Fruit fly (Drosophila melanogaster) whole organism, embryonic: Measurements from ENCODE around the gene lab.

ENCODE experiments used
- CG11093 ChIP-seq: fragments of 200-800 bp; sonication (Bioruptor generic); IDR thresholded peaks from 3 replicates; pipeline ENCODE4 v1.3.6; 2022; ENCODE audit warnings: missing biosample characterization, missing genetic modification characterization
- CG11696 ChIP-seq: fragments of 200-800 bp; sonication (Bioruptor generic); IDR thresholded peaks from 2 replicates; pipeline ENCODE4 v1.3.6; 2022; ENCODE audit warnings: missing biosample characterization, missing genetic modification characterization
- CG13424 ChIP-seq: fragments of 200-800 bp; sonication (Bioruptor generic); optimal IDR thresholded peaks from 2 replicates; lab custom pipeline; 2019; ENCODE audit warnings: missing biosample characterization, mild to moderate bottlenecking, missing genetic modification characterization, moderate library complexity
- CG14710 ChIP-seq: fragments of 200-800 bp; sonication (Bioruptor generic); optimal IDR thresholded peaks from 3 replicates; lab custom pipeline; 2019; ENCODE audit warnings: missing biosample characterization, mild to moderate bottlenecking, missing genetic modification characterization, moderate library complexity
- CG17359 ChIP-seq: fragments of 200-800 bp; sonication (Bioruptor generic); optimal IDR thresholded peaks from 3 replicates; lab custom pipeline; 2018; ENCODE audit warnings: missing biosample characterization, mild to moderate bottlenecking, missing genetic modification characterization, moderate library complexity
- CG17361 ChIP-seq: fragments of 200-800 bp; sonication (Bioruptor generic); IDR thresholded peaks from 3 replicates; pipeline ENCODE4 v1.3.6; 2022; ENCODE audit warnings: missing biosample characterization, missing genetic modification characterization
- CG3163 ChIP-seq: fragments of 200-800 bp; sonication (Bioruptor generic); optimal IDR thresholded peaks from 3 replicates; lab custom pipeline; 2016; ENCODE audit warnings: missing biosample characterization, missing genetic modification characterization
- CG34224 ChIP-seq: fragments of 200-800 bp; sonication (Bioruptor generic); IDR thresholded peaks from 3 replicates; pipeline ENCODE4 v1.3.6; 2022; ENCODE audit warnings: missing biosample characterization, missing genetic modification characterization; ENCODE audit not compliant: partially characterized antibody
- CG4404 ChIP-seq: fragments of 200-800 bp; sonication (Bioruptor generic); IDR thresholded peaks from 2 replicates; pipeline ENCODE4 v1.3.6; 2022; ENCODE audit warnings: missing biosample characterization, missing genetic modification characterization
- CG6765 ChIP-seq: fragments of 200-800 bp; sonication (Bioruptor generic); optimal IDR thresholded peaks from 3 replicates; lab custom pipeline; 2017; ENCODE audit warnings: missing biosample characterization, mild to moderate bottlenecking, missing genetic modification characterization
- CG8388 ChIP-seq: fragments of 200-800 bp; sonication (Bioruptor generic); optimal IDR thresholded peaks from 2 replicates; lab custom pipeline; 2019; ENCODE audit warnings: missing biosample characterization, mild to moderate bottlenecking, missing genetic modification characterization, moderate library complexity
- CkIIα-i1 ChIP-seq: fragments of 200-800 bp; sonication (Bioruptor generic); IDR thresholded peaks from 2 replicates; pipeline ENCODE4 v1.3.6; 2022; ENCODE audit warnings: missing biosample characterization, missing genetic modification characterization
- Dip3 ChIP-seq: fragments of 200-800 bp; sonication (Bioruptor generic); optimal IDR thresholded peaks from 3 replicates; lab custom pipeline; 2016; ENCODE audit warnings: missing biosample characterization, missing genetic modification characterization
- Fer1 ChIP-seq: fragments of 200-800 bp; sonication (Bioruptor generic); optimal IDR thresholded peaks from 2 replicates; lab custom pipeline; 2017; ENCODE audit warnings: missing biosample characterization, mild to moderate bottlenecking, missing genetic modification characterization
- HLHmδ ChIP-seq: fragments of 200-800 bp; sonication (Bioruptor generic); optimal IDR thresholded peaks from 2 replicates; lab custom pipeline; 2018; ENCODE audit warnings: missing biosample characterization, mild to moderate bottlenecking, missing genetic modification characterization, moderate library complexity
- Hand ChIP-seq: fragments of 200-800 bp; sonication (Bioruptor generic); optimal IDR thresholded peaks from 2 replicates; lab custom pipeline; 2017; ENCODE audit warnings: mild to moderate bottlenecking, missing biosample characterization, missing genetic modification reagents, missing genetic modification characterization
- Hr51 ChIP-seq, 2 experiments: fragments of 200-800 bp; sonication (Bioruptor generic); optimal IDR thresholded peaks; 2 replicates in 1 of 2; 3 replicates in 1 of 2; lab custom pipeline; 2016 to 2018; ENCODE audit warnings: missing biosample characterization in 2 of 2, missing genetic modification characterization in 2 of 2, mild to moderate bottlenecking in 1 of 2, moderate library complexity in 1 of 2
- Hr78 ChIP-seq, 2 experiments: fragments of 200-800 bp in 1 of 2; fragments of >200 bp in 1 of 2; sonication (Bioruptor generic) in 1 of 2; optimal IDR thresholded peaks; 2 replicates each; lab custom pipeline; 2017 to 2019; ENCODE audit warnings: missing biosample characterization in 2 of 2, missing genetic modification characterization in 2 of 2, mild to moderate bottlenecking in 1 of 2, moderate library complexity in 1 of 2
- Hsf ChIP-seq: fragments of 200-800 bp; sonication (Bioruptor generic); optimal IDR thresholded peaks from 3 replicates; lab custom pipeline; 2016; ENCODE audit warnings: missing biosample characterization, missing genetic modification characterization
- MTF-1 ChIP-seq: fragments of 200-800 bp; sonication (Bioruptor generic); optimal IDR thresholded peaks from 2 replicates; lab custom pipeline; 2018; ENCODE audit warnings: missing biosample characterization, mild to moderate bottlenecking, missing genetic modification characterization, borderline replicate concordance
- Oli ChIP-seq: fragments of 200-800 bp; sonication (Bioruptor generic); optimal IDR thresholded peaks from 2 replicates; lab custom pipeline; 2018; ENCODE audit warnings: missing biosample characterization, mild to moderate bottlenecking, missing genetic modification characterization, moderate library complexity
- Sin3A ChIP-seq: fragments of >200 bp; optimal IDR thresholded peaks from 2 replicates; lab custom pipeline; 2018
- Spps ChIP-seq: fragments of 200-800 bp; sonication (Bioruptor generic); optimal IDR thresholded peaks from 2 replicates; lab custom pipeline; 2018; ENCODE audit warnings: missing biosample characterization, mild to moderate bottlenecking, missing genetic modification characterization
- amos ChIP-seq: fragments of 200-800 bp; sonication (Bioruptor generic); IDR thresholded peaks from 2 replicates; pipeline ENCODE4 v1.3.6; 2022; ENCODE audit warnings: missing biosample characterization, missing genetic modification characterization; ENCODE audit not compliant: partially characterized antibody
- bbx ChIP-seq: fragments of 200-800 bp; sonication (Bioruptor generic); IDR thresholded peaks from 2 replicates; pipeline ENCODE4 v1.3.6; 2022; ENCODE audit warnings: missing biosample characterization, missing genetic modification characterization; ENCODE audit not compliant: partially characterized antibody
- chif ChIP-seq, 2 experiments: fragments of 200-800 bp; sonication (Bioruptor generic); optimal IDR thresholded peaks; 3 replicates each; lab custom pipeline; 2016; ENCODE audit warnings: missing biosample characterization in 2 of 2, missing genetic modification characterization in 2 of 2
- da ChIP-seq: fragments of 200-800 bp; sonication (Bioruptor generic); optimal IDR thresholded peaks from 2 replicates; lab custom pipeline; 2016; ENCODE audit warnings: missing biosample characterization, missing genetic modification characterization
- dysf ChIP-seq: fragments of 200-800 bp; sonication (Bioruptor generic); IDR thresholded peaks from 3 replicates; pipeline ENCODE4 v1.3.6; 2022; ENCODE audit warnings: missing biosample characterization, missing genetic modification characterization
- eve ChIP-seq, 2 experiments: fragments of >200 bp; optimal IDR thresholded peaks; 2 replicates each; lab custom pipeline; 2017; ENCODE audit warnings: missing biosample characterization in 2 of 2, missing genetic modification characterization in 2 of 2
- gcm ChIP-seq: fragments of 200-800 bp; sonication (Bioruptor generic); optimal IDR thresholded peaks from 2 replicates; lab custom pipeline; 2019; ENCODE audit warnings: missing biosample characterization, mild to moderate bottlenecking, missing genetic modification characterization, moderate library complexity
- insv ChIP-seq, 2 experiments: fragments of 200-800 bp; sonication (Bioruptor generic); optimal IDR thresholded peaks; 3 replicates each; lab custom pipeline; 2016 to 2018; ENCODE audit warnings: missing biosample characterization in 2 of 2, missing genetic modification characterization in 2 of 2
- klu ChIP-seq: fragments of 200-800 bp; sonication (Bioruptor generic); IDR thresholded peaks from 2 replicates; pipeline ENCODE4 v1.3.6; 2022; ENCODE audit warnings: missing biosample characterization, missing genetic modification characterization
- kni ChIP-seq: fragments of 200-800 bp; sonication (Bioruptor generic); optimal IDR thresholded peaks from 3 replicates; lab custom pipeline; 2017; ENCODE audit warnings: mild to moderate bottlenecking, missing biosample characterization, missing genetic modification reagents, missing genetic modification characterization
- knrl ChIP-seq: fragments of 200-800 bp; sonication (Bioruptor generic); IDR thresholded peaks from 3 replicates; pipeline ENCODE4 v1.3.6; 2022; ENCODE audit warnings: missing biosample characterization, missing genetic modification characterization; ENCODE audit not compliant: partially characterized antibody
- lmd ChIP-seq: fragments of 200-800 bp; sonication (Bioruptor generic); IDR thresholded peaks from 2 replicates; pipeline ENCODE4 v1.3.6; 2022; ENCODE audit warnings: missing biosample characterization, missing genetic modification characterization
- phol ChIP-seq: fragments of 200-800 bp; sonication (Bioruptor generic); optimal IDR thresholded peaks from 3 replicates; lab custom pipeline; 2018; ENCODE audit warnings: missing biosample characterization, mild to moderate bottlenecking, missing genetic modification characterization, moderate library complexity
- pnt ChIP-seq: fragments of 200-800 bp; sonication (Bioruptor generic); optimal IDR thresholded peaks from 3 replicates; lab custom pipeline; 2016; ENCODE audit warnings: missing biosample characterization, missing genetic modification characterization
- row ChIP-seq: fragments of 200-800 bp; sonication (Bioruptor generic); IDR thresholded peaks from 3 replicates; pipeline ENCODE4 v1.3.6; 2022; ENCODE audit warnings: missing biosample characterization, missing genetic modification characterization
- sd ChIP-seq: fragments of 200-800 bp; sonication (Bioruptor generic); optimal IDR thresholded peaks from 3 replicates; lab custom pipeline; 2018; ENCODE audit warnings: missing biosample characterization, mild to moderate bottlenecking, missing genetic modification characterization, moderate library complexity
- sr ChIP-seq: fragments of 200-800 bp; sonication (Bioruptor generic); IDR thresholded peaks from 3 replicates; pipeline ENCODE4 v1.3.6; 2022; ENCODE audit warnings: missing biosample characterization, missing genetic modification characterization
- ssp ChIP-seq: fragments of 200-800 bp; sonication (Bioruptor generic); IDR thresholded peaks from 2 replicates; pipeline ENCODE4 v1.3.6; 2022; ENCODE audit warnings: missing biosample characterization, missing genetic modification characterization
- tll ChIP-seq, 2 experiments: fragments of 200-800 bp in 1 of 2; fragments of >200 bp in 1 of 2; sonication (Bioruptor generic) in 1 of 2; optimal IDR thresholded peaks; 2 replicates each; lab custom pipeline; 2017 to 2019; ENCODE audit warnings: missing biosample characterization in 2 of 2, missing genetic modification characterization in 2 of 2, mild to moderate bottlenecking in 1 of 2, moderate library complexity in 1 of 2
- trh ChIP-seq: fragments of 200-800 bp; sonication (Bioruptor generic); optimal IDR thresholded peaks from 2 replicates; lab custom pipeline; 2016; ENCODE audit warnings: missing biosample characterization, missing genetic modification characterization
- usp ChIP-seq: fragments of >200 bp; optimal IDR thresholded peaks from 2 replicates; lab custom pipeline; 2017; ENCODE audit warnings: missing biosample characterization, missing genetic modification characterization
- zf30C ChIP-seq: fragments of 200-800 bp; sonication (Bioruptor generic); optimal IDR thresholded peaks from 3 replicates; lab custom pipeline; 2018; ENCODE audit warnings: missing biosample characterization, mild to moderate bottlenecking, missing genetic modification characterization

Gene lab

DNA sequence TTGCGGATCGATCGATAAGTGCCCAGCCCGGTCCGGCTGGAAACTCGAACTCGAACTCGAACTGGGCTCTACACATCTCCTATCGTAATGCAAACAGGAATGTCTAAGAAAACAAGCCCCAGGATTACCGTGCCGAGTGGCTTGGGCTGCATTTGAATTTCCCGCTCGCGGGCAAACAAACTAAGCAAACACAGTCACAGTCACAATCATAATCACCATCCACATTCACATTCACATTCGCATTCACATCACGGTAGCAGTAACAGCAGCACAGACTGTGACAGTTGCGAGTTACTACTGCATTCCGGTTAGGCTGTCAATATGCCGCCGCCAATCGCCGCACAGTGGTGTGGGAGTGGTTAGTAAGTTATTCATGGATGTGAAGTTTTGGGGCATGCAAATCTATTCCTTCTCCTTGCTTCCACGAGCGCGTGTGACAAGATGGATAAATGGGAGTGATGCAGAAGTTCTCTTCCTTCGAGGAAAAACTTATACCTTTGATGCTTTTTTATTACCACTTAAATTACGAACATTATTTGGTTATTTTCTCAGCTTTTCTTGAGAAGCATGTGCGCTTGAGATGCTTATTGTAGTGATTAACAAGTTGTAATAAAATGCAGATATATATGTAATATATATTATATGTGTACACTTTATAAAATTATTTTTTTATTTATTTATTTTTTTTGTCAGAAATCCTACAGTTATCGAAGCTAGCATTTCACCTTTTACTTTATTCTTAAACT, 13.8 kb downstream of the lab start (continued):
- TF ChIP-seq usp (GFP tag; lab: Kevin White, UChicago) (no peak), Hr78 (GFP tag; optimal IDR thresholded peaks at IDR 0.05; lab: Kevin White, UChicago) (no peak), CG14710 (peak; percentile 12), CG8388 (no peak), amos (GFP tag; lab: Robert Waterston, UW) (no peak), CG11093 (GFP tag; lab: Robert Waterston, UW) (peak; percentile 17; the same call in 1 of the 3 replicates), CG3163 (GFP tag; lab: Kevin White, UChicago) (no peak), pnt (GFP tag; lab: Kevin White, UChicago) (peak; percentile 3), CG34224 (GFP tag; lab: Robert Waterston, UW) (0 out of 3 replicates have a peak, but pooled peaks have one; percentile 10), CkIIα-i1 (no peak), CG17361 (GFP tag; lab: Robert Waterston, UW) (peak; percentile 75), knrl (GFP tag; lab: Robert Waterston, UW) (0 out of 3 replicates have a peak, but pooled peaks have one; percentile 13), trh (no peak), Hsf (GFP tag; lab: Kevin White, UChicago) (no peak), bbx (GFP tag; lab: Robert Waterston, UW) (no peak), CG11696 (GFP tag; lab: Robert Waterston, UW) (0 out of 2 replicates have a peak, but pooled peaks have one; percentile 33), phol (peak; percentile 25), HLHmδ (peak; percentile 30), dysf (GFP tag; lab: Robert Waterston, UW) (no peak), Spps (tag; lab: Kevin White, UChicago) (no peak), CG13424 (tag; lab: Kevin White, UChicago) (peak; percentile 18), chif (GFP tag; optimal IDR thresholded peaks at IDR 0.05; lab: Kevin White, UChicago) (peak in 1 of 2 experiments; percentile 17), insv (GFP tag; optimal IDR thresholded peaks at IDR 0.05; lab: Kevin White, UChicago) (no peak), Hr51 (GFP tag; optimal IDR thresholded peaks at IDR 0.05; lab: Kevin White, UChicago) (peak in 1 of 2 experiments; percentile 27)

DNA sequence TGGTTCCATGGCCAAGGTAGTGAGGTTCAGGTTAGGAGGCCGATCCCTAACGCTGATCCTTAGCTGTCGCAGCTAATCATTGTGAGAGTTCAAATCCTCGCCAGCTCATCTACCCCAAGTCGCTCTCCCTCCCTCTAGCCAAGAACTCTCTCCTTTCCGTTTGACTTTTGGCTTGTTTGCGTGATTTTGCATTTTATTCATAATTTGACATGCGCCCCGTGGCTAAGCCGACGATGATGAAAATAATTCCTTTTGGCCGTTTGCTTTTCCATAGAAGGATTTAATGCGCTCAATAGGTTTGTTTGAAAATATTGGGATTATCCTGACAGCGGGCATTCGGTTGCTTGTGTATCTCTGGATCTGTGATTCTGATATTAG, 15.1 kb downstream of the lab start:
- TF ChIP-seq row (GFP tag; lab: Robert Waterston, UW) (0 out of 3 replicates have a peak, but pooled peaks have one; percentile 1), Fer1 (GFP tag; lab: Kevin White, UChicago) (no peak), tll (GFP tag; optimal IDR thresholded peaks at IDR 0.05; lab: Kevin White, UChicago) (peak in 1 of 2 experiments; percentile 93)
- TF ChIP-seq, all 482 proteins: peak for 2

DNA sequence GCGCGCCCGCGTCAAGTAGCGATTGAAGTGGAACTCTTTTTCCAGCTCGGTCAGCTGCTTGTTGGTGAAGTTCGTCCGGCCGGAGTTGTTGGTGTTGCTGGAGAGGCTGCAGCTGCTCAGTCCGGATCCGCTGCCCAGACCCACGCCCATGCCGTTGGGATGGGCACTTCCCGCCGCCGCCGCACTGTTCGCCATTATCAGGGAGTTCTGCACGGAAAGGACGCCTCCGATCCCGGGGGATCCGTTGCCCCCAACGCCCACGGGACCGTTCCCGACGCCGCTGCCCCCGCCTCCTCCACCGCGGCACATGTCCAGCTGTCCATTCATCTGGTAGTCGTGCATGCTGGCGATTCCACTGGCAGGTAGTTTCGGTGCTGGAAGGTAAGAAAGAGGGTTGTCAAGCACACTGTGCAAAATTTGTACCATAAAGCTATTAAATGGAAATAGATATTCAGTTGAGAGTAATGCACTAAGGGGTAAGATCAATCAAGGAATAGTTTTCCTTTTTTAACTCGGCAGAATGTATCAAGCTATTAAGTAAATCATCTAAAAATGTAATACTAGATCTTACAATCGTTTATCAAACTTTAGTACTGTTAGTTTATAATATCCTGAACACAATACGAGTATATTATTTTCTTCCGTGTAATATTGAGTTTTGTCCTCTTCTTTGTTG, 15.6 kb downstream of the lab start:
- TF ChIP-seq Hand (GFP tag; lab: Kevin White, UChicago): no peak
- TF ChIP-seq gcm (GFP tag; lab: Kevin White, UChicago): no peak
- no peak for TF ChIP-seq ssp (GFP tag; lab: Robert Waterston, UW)
- TF ChIP-seq sd: no peak
- peak; percentile 48; the same call in 1 of the 2 replicates for TF ChIP-seq CG4404
- no peak for TF ChIP-seq CG17359 (tag; lab: Kevin White, UChicago)
- TF ChIP-seq Oli (tag; lab: Kevin White, UChicago): no peak
- no peak for TF ChIP-seq kni (GFP tag; lab: Kevin White, UChicago)
- TF ChIP-seq zf30C: peak; percentile 91
- TF ChIP-seq da (GFP tag; lab: Kevin White, UChicago): no peak
- peak in 1 of 2 experiments; percentile 27 for TF ChIP-seq eve (GFP tag; optimal IDR thresholded peaks at IDR 0.05; lab: Kevin White, UChicago)
- TF ChIP-seq MTF-1: no peak
- no peak for TF ChIP-seq lmd (GFP tag; lab: Robert Waterston, UW)
- no peak for TF ChIP-seq sr (GFP tag; lab: Robert Waterston, UW)
- no peak for TF ChIP-seq klu (GFP tag; lab: Robert Waterston, UW)
- TF ChIP-seq Dip3: no peak
- no peak for TF ChIP-seq Sin3A (lab: Kevin White, UChicago)
- TF ChIP-seq CG6765 (GFP tag; lab: Kevin White, UChicago): no peak
